ENCODE assay signal across 2 worm cellular contexts in the genomic region with DNA sequence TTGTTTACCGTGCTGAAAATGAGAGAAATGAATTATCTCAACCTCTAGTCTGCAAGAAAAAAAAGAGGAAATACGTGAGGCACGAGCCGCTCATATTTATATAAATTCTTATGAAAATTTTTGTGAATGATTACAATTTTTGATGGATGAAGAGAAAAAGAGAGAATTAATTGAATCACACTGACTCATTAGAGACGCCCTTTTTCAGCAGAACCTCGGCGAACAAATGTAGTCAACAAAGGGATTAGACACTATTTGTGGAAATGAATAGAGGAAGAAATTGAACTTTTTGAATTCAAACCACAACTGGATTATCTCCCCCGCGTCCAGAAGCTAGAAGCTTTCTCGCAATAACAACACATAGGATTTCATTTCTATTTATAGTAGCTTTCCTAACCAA.
TF ChIP-seq lines count a peak whose summit lies in the region.

No protein-coding gene starts in this region.

TF ChIP-seq in whole organism, L1 larva, 84 proteins besides CTCF, POLR2A, EP300 and RAD21:
- TF ChIP-seq irx-1 (tag; optimal IDR thresholded peaks at IDR 0.05; lab: Kevin White, UChicago) (no peak), nhr-12 (tag; optimal IDR thresholded peaks at IDR 0.05; lab: Kevin White, UChicago) (no peak), tlp-1 (tag; optimal IDR thresholded peaks at IDR 0.05; lab: Kevin White, UChicago) (no peak), lin-14 (GFP tag; optimal IDR thresholded peaks at IDR 0.05; lab: Kevin White, UChicago) (peak; percentile 34), dsc-1 (tag; optimal IDR thresholded peaks at IDR 0.05; lab: Kevin White, UChicago) (peak; percentile 86), fkh-8 (tag; optimal IDR thresholded peaks at IDR 0.05; lab: Kevin White, UChicago) (peak; percentile 58)

TF ChIP-seq in whole organism, late embryonic, 69 proteins besides CTCF, POLR2A, EP300 and RAD21:
- peak; percentile 14 for TF ChIP-seq unc-42 (tag; optimal IDR thresholded peaks at IDR 0.05; lab: Kevin White, UChicago)
- TF ChIP-seq pros-1 (tag; optimal IDR thresholded peaks at IDR 0.05; lab: Kevin White, UChicago): no peak
